Worm (Caenorhabditis elegans): ENCODE measurements around the gene ccm-2.

Gene ccm-2

DNA sequence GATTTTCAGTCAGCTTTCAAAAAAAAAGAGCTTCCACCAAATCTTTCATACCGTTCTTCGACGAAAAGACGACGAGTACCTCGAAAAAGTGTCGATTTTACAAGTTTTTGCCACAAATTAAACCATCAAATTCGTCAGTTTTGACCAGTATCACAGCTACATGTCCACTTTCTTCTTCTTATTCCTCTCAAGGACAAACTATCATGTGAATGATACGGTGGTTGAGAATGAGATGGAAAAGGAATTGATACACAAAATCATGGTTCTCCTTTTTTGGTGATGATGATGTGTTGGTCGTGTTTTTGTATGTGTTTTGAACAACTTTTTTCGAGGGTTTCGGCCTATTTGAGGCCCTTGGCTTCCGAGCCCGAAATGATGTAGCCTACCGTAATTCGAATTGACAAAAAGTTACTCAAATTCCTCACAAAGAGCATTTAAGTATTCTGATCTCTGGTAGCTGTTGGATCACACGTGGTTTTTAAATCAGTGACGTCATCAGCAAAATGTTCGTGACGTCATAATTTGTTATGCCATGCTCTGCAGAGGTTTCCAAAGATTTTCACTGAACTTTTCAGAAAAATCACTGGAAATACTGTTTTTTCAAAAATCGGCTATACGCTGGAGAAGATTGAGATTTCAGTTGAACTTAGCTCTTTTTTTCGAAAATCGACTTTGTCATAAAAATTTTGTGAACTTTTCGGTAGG is 33.6 kb downstream of the ccm-2 start:
- no peak for TF ChIP-seq dve-1 (tag; optimal IDR thresholded peaks at IDR 0.05)
- no peak for TF ChIP-seq dmd-4 (tag; optimal IDR thresholded peaks at IDR 0.05; ENCODE audit: borderline replicate concordance)
- TF ChIP-seq ceh-48 (tag; optimal IDR thresholded peaks at IDR 0.05) = no peak
- TF ChIP-seq lim-6 (tag; optimal IDR thresholded peaks at IDR 0.05) = no peak

ce11 chrIV:1868981-1869380 is 34.6 kb downstream of the ccm-2 start:
- TF ChIP-seq npax-4 (tag; optimal IDR thresholded peaks at IDR 0.05) = no peak

DNA sequence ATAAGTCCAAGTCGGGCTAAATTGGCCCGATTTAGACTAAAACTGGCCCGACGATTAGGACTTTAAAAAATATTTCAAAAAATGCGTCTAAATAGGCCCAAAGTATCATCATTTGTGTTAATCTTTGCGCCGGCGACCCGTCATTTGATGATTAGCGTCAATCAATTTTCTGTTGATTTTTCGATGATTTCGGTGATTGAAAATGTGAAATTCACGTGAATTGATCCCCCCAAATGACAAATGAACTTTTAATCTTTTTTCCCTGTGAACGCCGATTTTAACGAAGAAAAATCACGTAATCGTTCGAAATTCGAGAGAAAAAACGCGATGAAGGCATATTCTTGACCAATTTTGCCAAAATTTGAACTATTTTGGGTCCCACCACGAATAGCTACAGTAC is 37.6 kb downstream of the ccm-2 start:
- TF ChIP-seq hlh-30 (tag; optimal IDR thresholded peaks at IDR 0.05; ENCODE audit: insufficient read depth) (no peak), elt-2 (tag; optimal IDR thresholded peaks at IDR 0.05) (no peak), fkh-10 (GFP tag; optimal IDR thresholded peaks at IDR 0.05) (no peak), ttx-3 (tag; optimal IDR thresholded peaks at IDR 0.05) (no peak), C38D4.7 (GFP tag; optimal IDR thresholded peaks at IDR 0.05) (no peak), elt-4 (tag; optimal IDR thresholded peaks at IDR 0.05) (no peak), hlh-8 (tag; optimal IDR thresholded peaks at IDR 0.05) (no peak), hlh-13 (GFP tag; optimal IDR thresholded peaks at IDR 0.05) (no peak), ets-4 (tag; optimal IDR thresholded peaks at IDR 0.05) (no peak), ceh-19 (GFP tag; optimal IDR thresholded peaks at IDR 0.05) (no peak)

- TF ChIP-seq C38D4.7 (GFP tag; optimal IDR thresholded peaks at IDR 0.05) (no peak), ceh-31 (tag; optimal IDR thresholded peaks at IDR 0.05) (no peak), unc-86 (tag; optimal IDR thresholded peaks at IDR 0.05) (no peak), npax-4 (tag; optimal IDR thresholded peaks at IDR 0.05) (no peak), ttx-3 (tag; optimal IDR thresholded peaks at IDR 0.05) (no peak), nfya-1 (tag; optimal IDR thresholded peaks at IDR 0.05) (no peak), fkh-6 (tag; optimal IDR thresholded peaks at IDR 0.05) (no peak), mec-3 (tag; optimal IDR thresholded peaks at IDR 0.05; ENCODE audit: borderline replicate concordance) (no peak)
These were observed 44.1 kb downstream of the ccm-2 start for ce11 chrIV:1878501-1878900.

DNA sequence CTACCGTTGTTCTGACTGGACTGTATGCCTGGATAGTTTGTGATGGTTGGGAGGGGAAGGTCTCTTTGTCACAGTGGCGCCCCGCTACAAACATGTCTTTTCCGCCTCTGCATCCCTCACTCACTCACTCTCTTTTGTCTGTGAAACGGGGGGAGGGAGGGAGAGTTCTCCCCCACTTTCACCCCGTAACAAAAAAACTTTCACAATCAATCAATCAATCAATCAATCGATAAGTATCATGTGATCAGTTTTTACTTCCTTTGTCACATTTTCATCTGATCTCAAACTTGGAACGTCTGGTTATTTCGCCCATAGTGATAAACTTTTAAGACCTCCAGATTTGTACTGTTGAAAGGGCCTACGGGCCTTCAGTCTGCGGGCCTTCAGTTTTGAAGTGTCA is 57.2 kb downstream of the ccm-2 start:
- TF ChIP-seq ceh-19 (GFP tag; optimal IDR thresholded peaks at IDR 0.05) (no peak), dve-1 (tag; optimal IDR thresholded peaks at IDR 0.05) (no peak), zip-5 (tag; optimal IDR thresholded peaks at IDR 0.05) (no peak), nhr-11 (tag; optimal IDR thresholded peaks at IDR 0.05) (no peak), ceh-2 (tag; optimal IDR thresholded peaks at IDR 0.05) (no peak), eyg-1 (tag; optimal IDR thresholded peaks at IDR 0.05) (no peak), pqm-1 (tag; optimal IDR thresholded peaks at IDR 0.05) (no peak), elt-4 (tag; optimal IDR thresholded peaks at IDR 0.05) (no peak), K09A11.1 (tag; optimal IDR thresholded peaks at IDR 0.05; ENCODE audit: insufficient read depth) (no peak), hlh-15 (tag; optimal IDR thresholded peaks at IDR 0.05) (no peak), sdc-2 (tag; optimal IDR thresholded peaks at IDR 0.05) (no peak), ceh-48 (tag; optimal IDR thresholded peaks at IDR 0.05) (no peak)

DNA sequence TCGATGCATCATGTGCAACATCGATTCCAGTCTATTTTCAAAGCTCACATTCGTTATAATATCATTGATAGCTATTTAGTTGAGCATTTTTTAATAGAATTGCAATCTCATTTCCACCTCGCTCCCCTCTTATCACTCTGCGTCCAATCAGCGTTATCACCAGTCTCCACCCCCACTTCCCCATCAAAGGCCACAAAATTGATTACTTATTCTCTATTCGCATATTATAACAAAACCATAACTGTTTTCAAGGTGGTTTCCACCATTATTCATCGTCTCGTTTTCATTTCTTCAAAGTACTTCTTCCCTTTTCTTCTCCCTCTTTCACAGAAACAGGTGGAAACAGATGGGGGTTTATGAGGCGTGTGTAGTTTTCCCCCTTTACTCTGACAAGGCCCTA is 58.2 kb downstream of the ccm-2 start:
- TF ChIP-seq unc-86 (tag; optimal IDR thresholded peaks at IDR 0.05) (no peak), pag-3 (tag; optimal IDR thresholded peaks at IDR 0.05; ENCODE audit: borderline replicate concordance) (no peak), nfya-1 (tag; optimal IDR thresholded peaks at IDR 0.05) (no peak), ceh-30 (tag; optimal IDR thresholded peaks at IDR 0.05) (no peak), ref-2 (tag; optimal IDR thresholded peaks at IDR 0.05) (no peak), unc-3 (GFP tag; conservative IDR thresholded peaks at IDR 0.05) (no peak), unc-3 (tag; optimal IDR thresholded peaks at IDR 0.05) (no peak), ceh-48 (tag; optimal IDR thresholded peaks at IDR 0.05) (no peak), unc-42 (tag; optimal IDR thresholded peaks at IDR 0.05) (no peak), ttx-3 (tag; optimal IDR thresholded peaks at IDR 0.05) (no peak), hlh-13 (GFP tag; optimal IDR thresholded peaks at IDR 0.05) (no peak), rnt-1 (tag; optimal IDR thresholded peaks at IDR 0.05) (no peak), lin-11 (tag; optimal IDR thresholded peaks at IDR 0.05) (no peak), C08G9.2 (tag; optimal IDR thresholded peaks at IDR 0.05) (no peak)

Data from whole organism, late embryonic.